Fruit fly (Drosophila melanogaster) whole organism, prepupa: ENCODE data around the gene Cypl.

Experiments
- Blimp-1 ChIP-seq: fragments of 200-800 bp; sonication (Bioruptor generic); optimal IDR thresholded peaks from 3 replicates; lab custom pipeline; 2017; ENCODE audit warnings: missing biosample characterization, missing genetic modification characterization, mild to moderate bottlenecking, moderate library complexity, missing genetic modification reagents
- CG10631 ChIP-seq: fragments of 200-800 bp; sonication (Bioruptor generic); optimal IDR thresholded peaks from 2 replicates; lab custom pipeline; 2016; ENCODE audit warnings: missing biosample characterization, missing genetic modification characterization
- CG10669 ChIP-seq: fragments of 200-800 bp; sonication (Bioruptor generic); optimal IDR thresholded peaks from 3 replicates; lab custom pipeline; 2018; ENCODE audit warnings: missing biosample characterization, mild to moderate bottlenecking, missing genetic modification characterization, moderate library complexity
- CG11294 ChIP-seq: fragments of 200-800 bp; sonication (Bioruptor generic); IDR thresholded peaks from 2 replicates; pipeline ENCODE4 v1.3.6; 2022; ENCODE audit warnings: missing biosample characterization, missing genetic modification characterization
- CG15336 ChIP-seq: fragments of 200-800 bp; sonication (Bioruptor generic); IDR thresholded peaks from 2 replicates; pipeline ENCODE4 v1.3.6; 2022; ENCODE audit warnings: missing biosample characterization, missing genetic modification characterization
- CG16779 ChIP-seq: fragments of 200-800 bp; sonication (Bioruptor generic); optimal IDR thresholded peaks from 3 replicates; lab custom pipeline; 2017; ENCODE audit warnings: missing biosample characterization, mild to moderate bottlenecking, missing genetic modification characterization
- CG32006 ChIP-seq: fragments of 200-800 bp; sonication (Bioruptor generic); optimal IDR thresholded peaks from 3 replicates; lab custom pipeline; 2017; ENCODE audit warnings: missing biosample characterization, mild to moderate bottlenecking, missing genetic modification characterization
- CG34406 ChIP-seq: fragments of 200-800 bp; sonication (Bioruptor generic); optimal IDR thresholded peaks from 3 replicates; lab custom pipeline; 2016; ENCODE audit warnings: missing biosample characterization, missing genetic modification characterization
- CG3919 ChIP-seq: fragments of 200-800 bp; sonication (Bioruptor generic); optimal IDR thresholded peaks from 3 replicates; lab custom pipeline; 2016; ENCODE audit warnings: missing biosample characterization, missing genetic modification characterization
- CG4318 ChIP-seq: fragments of 200-800 bp; sonication (Bioruptor generic); optimal IDR thresholded peaks from 3 replicates; lab custom pipeline; 2017; ENCODE audit warnings: missing biosample characterization, mild to moderate bottlenecking, missing genetic modification characterization
- CG6163 ChIP-seq: fragments of 200-800 bp; sonication (Bioruptor generic); IDR thresholded peaks from 3 replicates; pipeline ENCODE4 v1.3.6; 2022; ENCODE audit warnings: missing biosample characterization, missing genetic modification characterization
- CG6276 ChIP-seq: fragments of 200-800 bp; sonication (Bioruptor generic); optimal IDR thresholded peaks from 2 replicates; lab custom pipeline; 2017; ENCODE audit warnings: missing biosample characterization, mild to moderate bottlenecking, missing genetic modification characterization
- CG6792 ChIP-seq: fragments of 200-800 bp; sonication (Bioruptor generic); optimal IDR thresholded peaks from 3 replicates; lab custom pipeline; 2016; ENCODE audit warnings: missing biosample characterization, missing genetic modification characterization
- CG7368 ChIP-seq: fragments of 200-800 bp; sonication (Bioruptor generic); optimal IDR thresholded peaks from 3 replicates; lab custom pipeline; 2016; ENCODE audit warnings: missing biosample characterization, missing genetic modification characterization
- CG8119 ChIP-seq: fragments of 200-800 bp; sonication (Bioruptor generic); IDR thresholded peaks from 3 replicates; pipeline ENCODE4 v1.3.6; 2022; ENCODE audit warnings: missing biosample characterization, missing genetic modification characterization
- CG8319 ChIP-seq: fragments of 200-800 bp; sonication (Bioruptor generic); optimal IDR thresholded peaks from 3 replicates; lab custom pipeline; 2016; ENCODE audit warnings: missing biosample characterization, missing genetic modification characterization
- CG8632 ChIP-seq: fragments of 200-800 bp; sonication (Bioruptor generic); optimal IDR thresholded peaks from 3 replicates; lab custom pipeline; 2016; ENCODE audit warnings: missing biosample characterization, missing genetic modification characterization
- Eip75B ChIP-seq: fragments of 200-800 bp; sonication (Bioruptor generic); optimal IDR thresholded peaks from 3 replicates; lab custom pipeline; 2016; ENCODE audit warnings: missing biosample characterization, missing genetic modification characterization
- Eip78C ChIP-seq: fragments of 200-800 bp; sonication (Bioruptor generic); peaks from one replicate; lab custom pipeline; 2016; ENCODE audit warnings: missing biosample characterization, missing genetic modification characterization
- Eip93F ChIP-seq: fragments of 200-800 bp; sonication (Bioruptor generic); optimal IDR thresholded peaks from 2 replicates; lab custom pipeline; 2016; ENCODE audit warnings: missing biosample characterization, mild to moderate bottlenecking, missing genetic modification characterization
- Gug ChIP-seq: fragments of 200-800 bp; sonication (Bioruptor generic); IDR thresholded peaks from 2 replicates; pipeline ENCODE4 v1.3.6; 2022; ENCODE audit warnings: missing biosample characterization, missing genetic modification characterization
- Hr4 ChIP-seq: fragments of 200-800 bp; sonication (Bioruptor generic); optimal IDR thresholded peaks from 3 replicates; lab custom pipeline; 2016; ENCODE audit warnings: missing biosample characterization, missing genetic modification characterization
- Met ChIP-seq: fragments of 200-800 bp; sonication (Bioruptor generic); optimal IDR thresholded peaks from 3 replicates; lab custom pipeline; 2016; ENCODE audit warnings: missing biosample characterization, missing genetic modification characterization
- OdsH ChIP-seq: fragments of 200-800 bp; sonication (Bioruptor generic); optimal IDR thresholded peaks from 3 replicates; lab custom pipeline; 2016; ENCODE audit warnings: missing biosample characterization, missing genetic modification characterization
- Smox ChIP-seq: fragments of 200-800 bp; sonication (Bioruptor generic); optimal IDR thresholded peaks from 3 replicates; lab custom pipeline; 2016; ENCODE audit warnings: missing biosample characterization, missing genetic modification characterization
- Sox102F ChIP-seq: fragments of 200-800 bp; sonication (Bioruptor generic); optimal IDR thresholded peaks from 2 replicates; lab custom pipeline; 2016; ENCODE audit warnings: missing biosample characterization, mild to moderate bottlenecking, missing genetic modification characterization
- Sox14 ChIP-seq: fragments of 200-800 bp; sonication (Bioruptor generic); optimal IDR thresholded peaks from 3 replicates; lab custom pipeline; 2016; ENCODE audit warnings: missing biosample characterization, missing genetic modification characterization
- achi ChIP-seq: fragments of 200-800 bp; sonication (Bioruptor generic); optimal IDR thresholded peaks from 3 replicates; lab custom pipeline; 2016; ENCODE audit warnings: missing biosample characterization, missing genetic modification characterization
- acj6 ChIP-seq: fragments of 200-800 bp; sonication (Bioruptor generic); optimal IDR thresholded peaks from 3 replicates; lab custom pipeline; 2016; ENCODE audit warnings: missing biosample characterization, missing genetic modification characterization
- cyc ChIP-seq: fragments of 200-800 bp; sonication (Bioruptor generic); optimal IDR thresholded peaks from 3 replicates; lab custom pipeline; 2016; ENCODE audit warnings: missing biosample characterization, missing genetic modification characterization
- dsx ChIP-seq: fragments of 200-800 bp; optimal IDR thresholded peaks from 3 replicates; lab custom pipeline; 2019; ENCODE audit warnings: missing biosample characterization, mild to moderate bottlenecking, missing genetic modification characterization, moderate library complexity; ENCODE audit not compliant: poor library complexity, severe bottlenecking
- eg ChIP-seq: fragments of 200-800 bp; sonication (Bioruptor generic); IDR thresholded peaks from 3 replicates; pipeline ENCODE4 v1.3.6; 2022; ENCODE audit warnings: missing biosample characterization, missing genetic modification characterization
- esn ChIP-seq: fragments of 200-800 bp; sonication (Bioruptor generic); optimal IDR thresholded peaks from 2 replicates; lab custom pipeline; 2016; ENCODE audit warnings: missing biosample characterization, mild to moderate bottlenecking, missing genetic modification characterization, moderate library complexity
- fd59A ChIP-seq: fragments of 200-800 bp; sonication (Bioruptor generic); optimal IDR thresholded peaks from 2 replicates; lab custom pipeline; 2017; ENCODE audit warnings: missing biosample characterization, mild to moderate bottlenecking, missing genetic modification characterization, missing genetic modification reagents
- fd85E ChIP-seq: fragments of 200-800 bp; sonication (Bioruptor generic); optimal IDR thresholded peaks from 3 replicates; lab custom pipeline; 2016; ENCODE audit warnings: missing biosample characterization, missing genetic modification characterization
- lz ChIP-seq: fragments of 200-800 bp; sonication (Bioruptor generic); optimal IDR thresholded peaks from 3 replicates; lab custom pipeline; 2016; ENCODE audit warnings: missing biosample characterization, missing genetic modification characterization
- net ChIP-seq: fragments of 200-800 bp; sonication (Bioruptor generic); optimal IDR thresholded peaks from 3 replicates; lab custom pipeline; 2016; ENCODE audit warnings: missing biosample characterization, missing genetic modification characterization
- pdm3 ChIP-seq: fragments of 200-800 bp; sonication (Bioruptor generic); optimal IDR thresholded peaks from 3 replicates; lab custom pipeline; 2016; ENCODE audit warnings: missing biosample characterization, missing genetic modification characterization
- salr ChIP-seq, 2 experiments: fragments of 200-800 bp; sonication (Bioruptor generic); optimal IDR thresholded peaks; 3 replicates each; lab custom pipeline; 2016 to 2018; ENCODE audit warnings: missing biosample characterization in 2 of 2, missing genetic modification characterization in 2 of 2, mild to moderate bottlenecking in 1 of 2
- ss ChIP-seq, 2 experiments: fragments of 200-800 bp; sonication (Bioruptor generic); optimal IDR thresholded peaks; 2 replicates in 1 of 2; 3 replicates in 1 of 2; lab custom pipeline; 2017 to 2018; ENCODE audit warnings: mild to moderate bottlenecking in 2 of 2, missing biosample characterization in 2 of 2, missing genetic modification characterization in 2 of 2, moderate library complexity in 1 of 2
- svp ChIP-seq: fragments of 200-800 bp; sonication (Bioruptor generic); peaks from one replicate; lab custom pipeline; 2016; ENCODE audit warnings: missing biosample characterization, missing genetic modification characterization
- topi ChIP-seq: fragments of 200-800 bp; sonication (Bioruptor generic); optimal IDR thresholded peaks from 3 replicates; lab custom pipeline; 2016; ENCODE audit warnings: missing biosample characterization, missing genetic modification characterization
- vri ChIP-seq: fragments of 200-800 bp; sonication (Bioruptor generic); optimal IDR thresholded peaks from 3 replicates; lab custom pipeline; 2016; ENCODE audit warnings: missing biosample characterization, mild to moderate bottlenecking, missing genetic modification characterization

Gene Cypl

dm6 chr3L:539383-540088 lies 3.2 kb downstream of the Cypl start (continued):
- no peak for TF ChIP-seq esn
- TF ChIP-seq Sox102F (GFP tag; lab: Kevin White, UChicago): no peak
- TF ChIP-seq ss (GFP tag; optimal IDR thresholded peaks at IDR 0.05; lab: Kevin White, UChicago): peak; percentile 86 to 88
- TF ChIP-seq Eip93F (GFP tag; lab: Kevin White, UChicago): no peak
- no peak for TF ChIP-seq achi
- TF ChIP-seq Sox14 (GFP tag; lab: Kevin White, UChicago): peak; percentile 58
- TF ChIP-seq svp (GFP tag; lab: Kevin White, UChicago): no peak
- TF ChIP-seq CG32006 (GFP tag; lab: Kevin White, UChicago): peak; percentile 15
- 0 out of 2 replicates have a peak, but pooled peaks have one; percentile 27 for TF ChIP-seq CG11294 (GFP tag; lab: Robert Waterston, UW)
- peak; percentile 45 for TF ChIP-seq net
- TF ChIP-seq CG6276 (GFP tag; lab: Kevin White, UChicago): peak; percentile 80
- no peak for TF ChIP-seq CG34406 (GFP tag; lab: Kevin White, UChicago)
- no peak for TF ChIP-seq CG8319 (GFP tag; lab: Kevin White, UChicago)
- peak in 1 of 2 experiments; percentile 33 for TF ChIP-seq salr (GFP tag; optimal IDR thresholded peaks at IDR 0.05; lab: Kevin White, UChicago)
- TF ChIP-seq Gug (GFP tag; lab: Robert Waterston, UW): no peak
- TF ChIP-seq CG4318 (GFP tag; lab: Kevin White, UChicago): no peak

- TF ChIP-seq CG10669 (no peak), CG3919 (GFP tag; lab: Kevin White, UChicago) (no peak), CG8632 (GFP tag; lab: Kevin White, UChicago) (no peak), OdsH (GFP tag; lab: Kevin White, UChicago) (no peak), CG16779 (tag; lab: Kevin White, UChicago) (no peak), ss (GFP tag; optimal IDR thresholded peaks at IDR 0.05; lab: Kevin White, UChicago) (no peak), CG10631 (GFP tag; lab: Kevin White, UChicago) (no peak), esn (no peak)
Measured at dm6 chr3L:536104-536503, 6.6 kb downstream of the Cypl start.

- TF ChIP-seq OdsH (GFP tag; lab: Kevin White, UChicago) (peak; percentile 7), pdm3 (peak; percentile 31), lz (GFP tag; lab: Kevin White, UChicago) (peak; percentile 23), CG8119 (GFP tag; lab: Robert Waterston, UW) (peak; percentile 68; the same call in 2 of the 3 replicates), esn (peak; percentile 38), CG10631 (GFP tag; lab: Kevin White, UChicago) (no peak), CG4318 (GFP tag; lab: Kevin White, UChicago) (no peak), CG11294 (GFP tag; lab: Robert Waterston, UW) (peak; percentile 36; the same call in 1 of the 2 replicates), CG34406 (GFP tag; lab: Kevin White, UChicago) (no peak), Smox (GFP tag; lab: Kevin White, UChicago) (peak; percentile 6), CG6276 (GFP tag; lab: Kevin White, UChicago) (peak; percentile 29), net (peak; percentile 12), CG6163 (0 out of 3 replicates have a peak, but pooled peaks have one; percentile 46), eg (GFP tag; lab: Robert Waterston, UW) (peak; percentile 68), fd85E (GFP tag; lab: Kevin White, UChicago) (no peak), Hr4 (GFP tag; lab: Kevin White, UChicago) (peak; percentile 59), vri (GFP tag; lab: Kevin White, UChicago) (no peak), CG7368 (GFP tag; lab: Kevin White, UChicago) (peak; percentile 2), CG15336 (GFP tag; lab: Robert Waterston, UW) (peak; percentile 66), Eip75B (GFP tag; lab: Kevin White, UChicago) (no peak), CG6792 (GFP tag; lab: Kevin White, UChicago) (no peak), topi (GFP tag; lab: Kevin White, UChicago) (no peak), CG8319 (GFP tag; lab: Kevin White, UChicago) (no peak), Met (peak; percentile 28), cyc (GFP tag; lab: Kevin White, UChicago) (no peak), CG3919 (GFP tag; lab: Kevin White, UChicago) (peak; percentile 1), achi (no peak), Eip78C (GFP tag; lab: Kevin White, UChicago) (peak; percentile 72), Blimp-1 (no peak), CG32006 (GFP tag; lab: Kevin White, UChicago) (peak; percentile 56), dsx (no peak), acj6 (peak; percentile 17), Sox14 (GFP tag; lab: Kevin White, UChicago) (no peak), fd59A (GFP tag; lab: Kevin White, UChicago) (no peak)
Measured at dm6 chr3L:533807-534206, 8.9 kb downstream of the Cypl start.
